Worm (Caenorhabditis elegans) whole organism, young adult: Measurements from ENCODE around the gene Y7A9D.1.

Experiments
- F49E8.2 ChIP-seq: sonication (generic microtip); optimal IDR thresholded peaks from 3 replicates; lab custom pipeline; 2017; ENCODE audit warnings: missing genetic modification characterization, mild to moderate bottlenecking, missing compliant biosample characterization, antibody characterized with exemption, moderate library complexity; ENCODE audit not compliant: insufficient read depth
- ZK185.1 ChIP-seq: sonication (generic microtip); optimal IDR thresholded peaks from 2 replicates; lab custom pipeline; 2016; ENCODE audit warnings: mild to moderate bottlenecking, missing genetic modification characterization, missing compliant biosample characterization; ENCODE audit not compliant: poor library complexity, severe bottlenecking
- atf-7 ChIP-seq: sonication (generic microtip); optimal IDR thresholded peaks from 2 replicates; lab custom pipeline; 2017; ENCODE audit warnings: mild to moderate bottlenecking, missing genetic modification characterization, missing compliant biosample characterization
- hlh-12 ChIP-seq: sonication (generic microtip); optimal IDR thresholded peaks from 2 replicates; lab custom pipeline; 2016; ENCODE audit warnings: missing genetic modification characterization, missing compliant biosample characterization
- let-607 ChIP-seq, 2 experiments: fragments of 200-800 bp in 1 of 2; sonication (Bioruptor generic) in 1 of 2; sonication (generic microtip) in 1 of 2; optimal IDR thresholded peaks; 2 replicates each; lab custom pipeline; 2016 to 2018; ENCODE audit warnings: mild to moderate bottlenecking in 2 of 2, missing compliant biosample characterization in 2 of 2, missing genetic modification characterization in 2 of 2, moderate library complexity in 2 of 2, missing genotype in 1 of 2
- madf-3 ChIP-seq: fragments of 200-800 bp; sonication (Bioruptor generic); IDR thresholded peaks from 2 replicates; pipeline ENCODE4 v1.3.6; 2022; ENCODE audit warnings: missing genetic modification reagents, missing genetic modification characterization, missing compliant biosample characterization
- mcd-1 ChIP-seq: fragments of 200-800 bp; sonication (Bioruptor generic); IDR thresholded peaks from 2 replicates; pipeline ENCODE4 v1.3.6; 2022; ENCODE audit warnings: missing genetic modification reagents, missing genetic modification characterization, missing compliant biosample characterization
- nfya-1 ChIP-seq: sonication (generic microtip); optimal IDR thresholded peaks from 2 replicates; lab custom pipeline; 2017; ENCODE audit warnings: antibody characterized with exemption, missing compliant biosample characterization, missing genetic modification characterization, borderline replicate concordance; ENCODE audit not compliant: insufficient read depth
- nhr-90 ChIP-seq: sonication (generic microtip); optimal IDR thresholded peaks from 2 replicates; lab custom pipeline; 2016; ENCODE audit warnings: missing genotype, mild to moderate bottlenecking, missing genetic modification characterization, missing compliant biosample characterization
- rec-8 ChIP-seq, 2 experiments: sonication (generic microtip); optimal IDR thresholded peaks; 2 replicates each; lab custom pipeline; 2016; ENCODE audit warnings: mild to moderate bottlenecking in 2 of 2, missing genetic modification characterization in 2 of 2, missing genetic modification reagents in 2 of 2, missing genotype in 2 of 2, missing biosample characterization in 1 of 2, missing compliant biosample characterization in 1 of 2, moderate library complexity in 1 of 2
- unc-62 ChIP-seq: fragments of 150-350 bp; optimal IDR thresholded peaks from 2 replicates; lab custom pipeline; 2014; ENCODE audit warnings: missing biosample characterization, missing genetic modification reagents, missing genetic modification characterization

DNA sequence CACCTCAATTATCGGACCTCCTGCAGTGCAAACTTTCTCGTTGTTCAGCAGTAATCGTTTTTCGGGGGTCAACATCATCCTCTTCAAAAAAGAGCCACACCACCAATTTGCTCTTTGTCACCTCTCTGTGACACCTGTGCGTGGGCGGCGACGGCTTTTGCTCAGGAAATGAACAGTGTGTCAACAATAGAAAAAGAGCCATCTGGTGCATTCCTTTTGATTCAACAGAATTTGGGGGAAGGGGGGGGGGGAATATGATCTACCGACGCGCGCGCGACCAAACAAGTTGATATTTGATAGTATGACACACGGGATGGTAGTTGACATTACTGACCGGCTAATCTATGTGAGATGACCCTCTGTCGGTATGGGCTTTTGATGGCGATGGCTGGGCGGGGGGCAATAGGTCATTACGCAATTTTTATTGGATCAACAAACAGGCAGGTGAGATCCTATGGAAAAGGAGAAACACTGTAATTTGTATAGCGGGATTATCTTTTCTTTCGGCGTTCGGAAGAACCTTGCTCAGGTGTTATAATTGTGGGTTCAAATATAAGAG lies 28.1 kb upstream of the Y7A9D.1 start:
- TF ChIP-seq nfya-1 (tag; lab: Kevin White, UChicago) (no peak), let-607 (tag; optimal IDR thresholded peaks at IDR 0.05; lab: Kevin White, UChicago) (no peak), rec-8 (tag; optimal IDR thresholded peaks at IDR 0.05; lab: Kevin White, UChicago) (no peak), ZK185.1 (tag; lab: Kevin White, UChicago) (no peak), F49E8.2 (tag; lab: Kevin White, UChicago) (no peak), hlh-12 (tag; lab: Kevin White, UChicago) (no peak), madf-3 (no peak), nhr-90 (tag; lab: Kevin White, UChicago) (no peak), mcd-1 (GFP tag; lab: Robert Waterston, UW) (no peak), unc-62 (no peak), atf-7 (tag; lab: Kevin White, UChicago) (no peak)
